Fruit fly (Drosophila melanogaster) whole organism, embryonic: Measurements from ENCODE around the gene CG32259.

Experiments
- Atf-2 ChIP-seq: fragments of 200-800 bp; sonication (Bioruptor generic); optimal IDR thresholded peaks from 2 replicates; lab custom pipeline; 2016; ENCODE audit warnings: missing biosample characterization, missing genetic modification characterization
- CG10431 ChIP-seq: fragments of 200-800 bp; sonication (Bioruptor generic); optimal IDR thresholded peaks from 3 replicates; lab custom pipeline; 2018; ENCODE audit warnings: missing biosample characterization, mild to moderate bottlenecking, missing genetic modification characterization
- CG10462 ChIP-seq: fragments of 200-800 bp; sonication (Bioruptor generic); optimal IDR thresholded peaks from 2 replicates; lab custom pipeline; 2016; ENCODE audit warnings: missing biosample characterization, missing genetic modification characterization
- CG11093 ChIP-seq: fragments of 200-800 bp; sonication (Bioruptor generic); IDR thresholded peaks from 3 replicates; pipeline ENCODE4 v1.3.6; 2022; ENCODE audit warnings: missing biosample characterization, missing genetic modification characterization
- CG11695 ChIP-seq: fragments of 200-800 bp; sonication (Bioruptor generic); IDR thresholded peaks from 3 replicates; pipeline ENCODE4 v1.3.6; 2022; ENCODE audit warnings: missing biosample characterization, missing genetic modification characterization
- CG12391 ChIP-seq: fragments of 200-800 bp; sonication (Bioruptor generic); optimal IDR thresholded peaks from 3 replicates; lab custom pipeline; 2018; ENCODE audit warnings: missing biosample characterization, mild to moderate bottlenecking, missing genetic modification characterization, moderate library complexity
- CG12744 ChIP-seq: fragments of 200-800 bp; sonication (Bioruptor generic); optimal IDR thresholded peaks from 2 replicates; lab custom pipeline; 2016; ENCODE audit warnings: missing biosample characterization, missing genetic modification characterization
- CG16779 ChIP-seq: fragments of 200-800 bp; sonication (Bioruptor generic); IDR thresholded peaks from 2 replicates; pipeline ENCODE4 v1.3.6; 2022; ENCODE audit warnings: missing biosample characterization, missing genetic modification characterization
- CG17186 ChIP-seq: fragments of 200-800 bp; sonication (Bioruptor generic); optimal IDR thresholded peaks from 3 replicates; lab custom pipeline; 2017; ENCODE audit warnings: missing biosample characterization, missing genetic modification reagents, missing genetic modification characterization
- CG17802 ChIP-seq: fragments of 200-800 bp; sonication (Bioruptor generic); optimal IDR thresholded peaks from 2 replicates; lab custom pipeline; 2018; ENCODE audit warnings: missing biosample characterization, mild to moderate bottlenecking, missing genetic modification characterization, moderate library complexity
- CG5953 ChIP-seq: fragments of 200-800 bp; sonication (Bioruptor generic); IDR thresholded peaks from 2 replicates; pipeline ENCODE4 v1.3.6; 2022; ENCODE audit warnings: missing biosample characterization, missing genetic modification characterization
- CG7271 ChIP-seq: fragments of 200-800 bp; sonication (Bioruptor generic); optimal IDR thresholded peaks from 2 replicates; lab custom pipeline; 2018; ENCODE audit warnings: missing biosample characterization, mild to moderate bottlenecking, missing genetic modification characterization, moderate library complexity
- CG7786 ChIP-seq: fragments of 200-800 bp; sonication (Bioruptor generic); optimal IDR thresholded peaks from 2 replicates; lab custom pipeline; 2016; ENCODE audit warnings: missing biosample characterization, missing genetic modification characterization
- CG8089 ChIP-seq: fragments of 200-800 bp; sonication (Bioruptor generic); optimal IDR thresholded peaks from 3 replicates; lab custom pipeline; 2016; ENCODE audit warnings: missing biosample characterization, missing genetic modification characterization
- CG8290 ChIP-seq, 3 experiments: fragments of 200-800 bp; sonication (Bioruptor generic); optimal IDR thresholded peaks; 2 replicates each; lab custom pipeline; 2016 to 2019; ENCODE audit warnings: missing biosample characterization in 3 of 3, missing genetic modification characterization in 3 of 3, mild to moderate bottlenecking in 2 of 3, moderate library complexity in 1 of 3
- Dfd ChIP-seq, 2 experiments: fragments of >200 bp; optimal IDR thresholded peaks; 2 replicates each; lab custom pipeline; 2017; ENCODE audit warnings: missing biosample characterization in 2 of 2, missing genetic modification characterization in 2 of 2
- Drgx ChIP-seq: fragments of 200-800 bp; sonication (Bioruptor generic); IDR thresholded peaks from 2 replicates; pipeline ENCODE4 v1.3.6; 2022; ENCODE audit warnings: missing biosample characterization, missing genetic modification characterization
- ERR ChIP-seq: fragments of 200-800 bp; sonication (Bioruptor generic); optimal IDR thresholded peaks from 2 replicates; lab custom pipeline; 2016; ENCODE audit warnings: missing biosample characterization, missing genetic modification characterization
- HLH4C ChIP-seq: fragments of 200-800 bp; sonication (Bioruptor generic); IDR thresholded peaks from 3 replicates; pipeline ENCODE4 v1.3.6; 2022; ENCODE audit warnings: missing biosample characterization, missing genetic modification characterization; ENCODE audit not compliant: partially characterized antibody
- Kr ChIP-seq: fragments of 200-800 bp; sonication (Bioruptor generic); optimal IDR thresholded peaks from 2 replicates; lab custom pipeline; 2017; ENCODE audit warnings: missing biosample characterization, mild to moderate bottlenecking, missing genetic modification characterization
- NC2β ChIP-seq: fragments of 200-800 bp; sonication (Bioruptor generic); optimal IDR thresholded peaks from 2 replicates; lab custom pipeline; 2016; ENCODE audit warnings: missing biosample characterization, missing genetic modification characterization
- NFAT ChIP-seq: fragments of 200-800 bp; sonication (Bioruptor generic); IDR thresholded peaks from 2 replicates; pipeline ENCODE4 v1.3.6; 2022; ENCODE audit warnings: missing biosample characterization, missing genetic modification characterization
- Nf-YA ChIP-seq: fragments of 200-800 bp; sonication (Bioruptor generic); IDR thresholded peaks from 2 replicates; pipeline ENCODE4 v1.3.6; 2022; ENCODE audit warnings: missing biosample characterization, missing genetic modification characterization
- Nf-YB ChIP-seq: fragments of 200-800 bp; sonication (Bioruptor generic); optimal IDR thresholded peaks from 3 replicates; lab custom pipeline; 2019; ENCODE audit warnings: missing biosample characterization, mild to moderate bottlenecking, missing genetic modification characterization, moderate library complexity
- Xbp1 ChIP-seq: fragments of 200-800 bp; sonication (Bioruptor generic); optimal IDR thresholded peaks from 3 replicates; lab custom pipeline; 2016; ENCODE audit warnings: missing biosample characterization, mild to moderate bottlenecking, missing genetic modification characterization
- ap ChIP-seq: fragments of 200-800 bp; sonication (Bioruptor generic); IDR thresholded peaks from 2 replicates; pipeline ENCODE4 v1.3.6; 2022; ENCODE audit warnings: missing biosample characterization, missing genetic modification characterization
- bab2 ChIP-seq: fragments of 200-800 bp; sonication (Bioruptor generic); optimal IDR thresholded peaks from 2 replicates; lab custom pipeline; 2016; ENCODE audit warnings: missing biosample characterization, missing genetic modification characterization
- bbx ChIP-seq: fragments of 200-800 bp; sonication (Bioruptor generic); IDR thresholded peaks from 2 replicates; pipeline ENCODE4 v1.3.6; 2022; ENCODE audit warnings: missing biosample characterization, missing genetic modification characterization; ENCODE audit not compliant: partially characterized antibody
- bsh ChIP-seq, 2 experiments: fragments of 200-800 bp; sonication (Bioruptor generic); optimal IDR thresholded peaks; 2 replicates each; lab custom pipeline; 2017 to 2018; ENCODE audit warnings: mild to moderate bottlenecking in 2 of 2, missing biosample characterization in 2 of 2, missing genetic modification characterization in 2 of 2, moderate library complexity in 1 of 2
- cg ChIP-seq: fragments of 200-800 bp; sonication (Bioruptor generic); optimal IDR thresholded peaks from 3 replicates; lab custom pipeline; 2019; ENCODE audit warnings: missing biosample characterization, mild to moderate bottlenecking, missing genetic modification characterization, moderate library complexity
- ci ChIP-seq: fragments of 200-800 bp; sonication (Bioruptor generic); IDR thresholded peaks from 3 replicates; pipeline ENCODE4 v1.3.6; 2022; ENCODE audit warnings: missing biosample characterization, missing genetic modification characterization
- en ChIP-seq: fragments of 200-800 bp; sonication (Bioruptor generic); optimal IDR thresholded peaks from 2 replicates; lab custom pipeline; 2016; ENCODE audit warnings: missing biosample characterization, missing genetic modification characterization
- eve ChIP-seq, 2 experiments: fragments of >200 bp; optimal IDR thresholded peaks; 2 replicates each; lab custom pipeline; 2017; ENCODE audit warnings: missing biosample characterization in 2 of 2, missing genetic modification characterization in 2 of 2
- eyg ChIP-seq: fragments of 200-800 bp; sonication (Bioruptor generic); optimal IDR thresholded peaks from 3 replicates; lab custom pipeline; 2016; ENCODE audit warnings: missing biosample characterization, missing genetic modification characterization
- fu2 ChIP-seq: fragments of 200-800 bp; sonication (Bioruptor generic); optimal IDR thresholded peaks from 2 replicates; lab custom pipeline; 2016; ENCODE audit warnings: missing biosample characterization, missing genetic modification characterization
- kni ChIP-seq: fragments of 200-800 bp; sonication (Bioruptor generic); optimal IDR thresholded peaks from 3 replicates; lab custom pipeline; 2017; ENCODE audit warnings: mild to moderate bottlenecking, missing biosample characterization, missing genetic modification reagents, missing genetic modification characterization
- oc ChIP-seq: fragments of 200-800 bp; sonication (Bioruptor generic); optimal IDR thresholded peaks from 2 replicates; lab custom pipeline; 2018; ENCODE audit warnings: missing biosample characterization, mild to moderate bottlenecking, missing genetic modification characterization, moderate library complexity
- pfk ChIP-seq: fragments of 200-800 bp; sonication (Bioruptor generic); optimal IDR thresholded peaks from 2 replicates; lab custom pipeline; 2018; ENCODE audit warnings: missing biosample characterization, mild to moderate bottlenecking, missing genetic modification characterization, moderate library complexity
- phol ChIP-seq: fragments of 200-800 bp; sonication (Bioruptor generic); optimal IDR thresholded peaks from 3 replicates; lab custom pipeline; 2018; ENCODE audit warnings: missing biosample characterization, mild to moderate bottlenecking, missing genetic modification characterization, moderate library complexity
- pnt ChIP-seq: fragments of 200-800 bp; sonication (Bioruptor generic); optimal IDR thresholded peaks from 3 replicates; lab custom pipeline; 2016; ENCODE audit warnings: missing biosample characterization, missing genetic modification characterization
- pros ChIP-seq: fragments of 200-800 bp; sonication (Bioruptor generic); optimal IDR thresholded peaks from 3 replicates; lab custom pipeline; 2019; ENCODE audit warnings: missing biosample characterization, mild to moderate bottlenecking, missing genetic modification characterization, moderate library complexity
- scrt ChIP-seq: fragments of 200-800 bp; sonication (Bioruptor generic); optimal IDR thresholded peaks from 2 replicates; lab custom pipeline; 2018; ENCODE audit warnings: missing biosample characterization, mild to moderate bottlenecking, missing genetic modification characterization, moderate library complexity
- sens ChIP-seq: fragments of 200-800 bp; sonication (Bioruptor generic); peaks from one replicate; lab custom pipeline; 2016; ENCODE audit warnings: missing biosample characterization, missing genetic modification characterization
- sens-2 ChIP-seq: fragments of 200-800 bp; sonication (Bioruptor generic); IDR thresholded peaks from 2 replicates; pipeline ENCODE4 v1.3.6; 2022; ENCODE audit warnings: missing biosample characterization, missing genetic modification characterization
- sima ChIP-seq: fragments of 200-800 bp; sonication (Bioruptor generic); optimal IDR thresholded peaks from 2 replicates; lab custom pipeline; 2016; ENCODE audit warnings: missing biosample characterization, missing genetic modification characterization
- sisA ChIP-seq: fragments of 200-800 bp; sonication (Bioruptor generic); IDR thresholded peaks from 2 replicates; pipeline ENCODE4 v1.3.6; 2022; ENCODE audit warnings: missing biosample characterization, missing genetic modification characterization
- sqz ChIP-seq: fragments of 200-800 bp; sonication (Bioruptor generic); optimal IDR thresholded peaks from 3 replicates; lab custom pipeline; 2018; ENCODE audit warnings: missing biosample characterization, mild to moderate bottlenecking, missing genetic modification characterization
- z ChIP-seq: fragments of 200-800 bp; sonication (Bioruptor generic); IDR thresholded peaks from 3 replicates; pipeline ENCODE4 v1.3.6; 2022; ENCODE audit warnings: missing biosample characterization, missing genetic modification characterization
- zf30C ChIP-seq: fragments of 200-800 bp; sonication (Bioruptor generic); optimal IDR thresholded peaks from 3 replicates; lab custom pipeline; 2018; ENCODE audit warnings: missing biosample characterization, mild to moderate bottlenecking, missing genetic modification characterization

CG32259 gene

dm6 chr3L:4103258-4104247 lies 34.4 kb downstream of the CG32259 start, which contains the start of gene Fit1 (continued):
- TF ChIP-seq CG17186 (peak; percentile 55), kni (GFP tag; lab: Kevin White, UChicago) (no peak), eve (GFP tag; optimal IDR thresholded peaks at IDR 0.05; lab: Kevin White, UChicago) (no peak), ap (GFP tag; lab: Robert Waterston, UW) (no peak), Dfd (GFP tag; optimal IDR thresholded peaks at IDR 0.05; lab: Kevin White, UChicago) (no peak), CG8089 (GFP tag; lab: Kevin White, UChicago) (no peak), CG7271 (tag; lab: Kevin White, UChicago) (no peak), bab2 (GFP tag; lab: Kevin White, UChicago) (no peak), bsh (GFP tag; optimal IDR thresholded peaks at IDR 0.05; lab: Kevin White, UChicago) (no peak), sqz (no peak), CG11695 (GFP tag; lab: Robert Waterston, UW) (0 out of 3 replicates have a peak, but pooled peaks have one; percentile 21), sima (GFP tag; lab: Kevin White, UChicago) (no peak), bbx (peak; percentile 79), CG8290 (GFP tag; optimal IDR thresholded peaks at IDR 0.05; lab: Kevin White, UChicago) (no peak), CG8290 (tag; optimal IDR thresholded peaks at IDR 0.05; lab: Kevin White, UChicago) (no peak), ci (GFP tag; lab: Robert Waterston, UW) (no peak), zf30C (GFP tag; lab: Kevin White, UChicago) (no peak), sisA (GFP tag; lab: Robert Waterston, UW) (no peak), ERR (no peak), sens-2 (no peak), cg (GFP tag; lab: Kevin White, UChicago) (peak; percentile 42), Atf-2 (GFP tag; lab: Kevin White, UChicago) (no peak), pnt (no peak), CG12744 (GFP tag; lab: Kevin White, UChicago) (no peak), NC2β (GFP tag; lab: Kevin White, UChicago) (no peak), HLH4C (GFP tag; lab: Robert Waterston, UW) (peak; percentile 55; the same call in 1 of the 3 replicates), pros (GFP tag; lab: Kevin White, UChicago) (no peak), pfk (GFP tag; lab: Kevin White, UChicago) (peak; percentile 78), scrt (GFP tag; lab: Kevin White, UChicago) (no peak), sens (GFP tag; lab: Kevin White, UChicago) (no peak), en (no peak), Nf-YA (GFP tag; lab: Robert Waterston, UW) (no peak), CG12391 (no peak), Xbp1 (no peak), CG11093 (GFP tag; lab: Robert Waterston, UW) (no peak), CG10431 (no peak), fu2 (GFP tag; lab: Kevin White, UChicago) (no peak), CG7786 (no peak), CG16779 (no peak), Nf-YB (GFP tag; lab: Kevin White, UChicago) (no peak), CG17802 (tag; lab: Kevin White, UChicago) (no peak), z (GFP tag; lab: Robert Waterston, UW) (no peak), Kr (GFP tag; lab: Kevin White, UChicago) (no peak), eyg (GFP tag; lab: Kevin White, UChicago) (no peak), CG10462 (GFP tag; lab: Kevin White, UChicago) (no peak), phol (tag; lab: Kevin White, UChicago) (no peak), oc (no peak), CG5953 (GFP tag; lab: Robert Waterston, UW) (no peak), Drgx (no peak), NFAT (GFP tag; lab: Robert Waterston, UW) (no peak)
